Worm (Caenorhabditis elegans): ENCODE results near the gene pst-2.

pst-2 gene

ce11 chrIII:5721888-5722287, 41.7 kb downstream of the pst-2 start (continued):
- TF ChIP-seq ceh-40 (GFP tag; IDR thresholded peaks at IDR 0.05) (no peak), sea-2 (GFP tag; IDR thresholded peaks at IDR 0.05) (no peak), rcor-1 (GFP tag; IDR thresholded peaks at IDR 0.05) (no peak), nhr-120 (GFP tag; IDR thresholded peaks at IDR 0.05) (no peak), lin-40 (tag; optimal IDR thresholded peaks at IDR 0.05) (peak; percentile 61), attf-3 (GFP tag; conservative IDR thresholded peaks at IDR 0.05) (no peak; the same call in 1 of the 2 replicates), nhr-179 (tag; optimal IDR thresholded peaks at IDR 0.05) (no peak), nhr-27 (tag; optimal IDR thresholded peaks at IDR 0.05) (no peak), lin-35 (GFP tag; optimal IDR thresholded peaks at IDR 0.05) (peak in 1 of 3 experiments; percentile 75), dox-1 (GFP tag; IDR thresholded peaks at IDR 0.05) (peak; percentile 68), rec-8 (tag; optimal IDR thresholded peaks at IDR 0.05) (no peak), B0019.2 (GFP tag; conservative IDR thresholded peaks at IDR 0.05) (no peak), C06A6.2 (GFP tag; conservative IDR thresholded peaks at IDR 0.05) (no peak), snpc-1.3 (tag; optimal IDR thresholded peaks at IDR 0.05; ENCODE audit: insufficient read depth) (no peak), atf-7 (tag; optimal IDR thresholded peaks at IDR 0.05) (no peak), snpc-4 (GFP tag; optimal IDR thresholded peaks at IDR 0.05) (no peak), snpc-4 (tag; optimal IDR thresholded peaks at IDR 0.05) (peak in 3 of 4 experiments; percentile 40 to 42 (median 42)), lin-54 (GFP tag; optimal IDR thresholded peaks at IDR 0.05) (peak; percentile 77), pha-4 (tag; optimal IDR thresholded peaks at IDR 0.05) (no peak), akir-1 (GFP tag; optimal IDR thresholded peaks at IDR 0.05) (peak; percentile 69), Y53F4B.3 (GFP tag; IDR thresholded peaks at IDR 0.05) (no peak), unc-62 (GFP tag; optimal IDR thresholded peaks at IDR 0.05) (no peak), ceh-79 (tag; optimal IDR thresholded peaks at IDR 0.05) (no peak), hsf-1 (GFP tag; IDR thresholded peaks at IDR 0.05) (no peak), bed-2 (GFP tag; IDR thresholded peaks at IDR 0.05) (0 out of 2 replicates have a peak, but pooled peaks have one; percentile 50), K12H6.12 (tag; optimal IDR thresholded peaks at IDR 0.05) (no peak), ccch-3 (GFP tag; optimal IDR thresholded peaks at IDR 0.05) (peak; percentile 36), tbp1 (GFP tag; optimal IDR thresholded peaks at IDR 0.05) (peak; percentile 44)

- TF ChIP-seq Y67H2A.10 (GFP tag; conservative IDR thresholded peaks at IDR 0.05) = no peak
- no peak for TF ChIP-seq F55B11.4 (tag; optimal IDR thresholded peaks at IDR 0.05; ENCODE audit: borderline replicate concordance, insufficient read depth)
- no peak for TF ChIP-seq ztf-6 (GFP tag; IDR thresholded peaks at IDR 0.05)
- TF ChIP-seq dox-1 (GFP tag; IDR thresholded peaks at IDR 0.05) = no peak
- no peak for TF ChIP-seq lag-1 (GFP tag; IDR thresholded peaks at IDR 0.05)
- TF ChIP-seq tbx-9 (tag; optimal IDR thresholded peaks at IDR 0.05; ENCODE audit: borderline replicate concordance) = no peak
- no peak for TF ChIP-seq die-1 (tag; optimal IDR thresholded peaks at IDR 0.05)
- TF ChIP-seq atf-7 (tag; optimal IDR thresholded peaks at IDR 0.05) = no peak
- TF ChIP-seq xnd-1 (tag; optimal IDR thresholded peaks at IDR 0.05) = no peak
- TF ChIP-seq unc-62 (GFP tag; optimal IDR thresholded peaks at IDR 0.05) = no peak
Measured at ce11 chrIII:5722550-5722949, 42.3 kb downstream of the pst-2 start, which contains the start of gene wrm-1. Gene wrm-1, plus strand, starts transcription at chrIII:5722850.

ce11 chrIII:5727827-5728226, 47.6 kb downstream of the pst-2 start, which contains the start of gene egg-1:
Gene egg-1, plus strand, starts transcription at chrIII:5728180.
- no peak for TF ChIP-seq hlh-12 (tag; optimal IDR thresholded peaks at IDR 0.05)
- TF ChIP-seq tbx-9 (tag; optimal IDR thresholded peaks at IDR 0.05; ENCODE audit: borderline replicate concordance) = no peak
- peak; percentile 53 for TF ChIP-seq ceh-100 (GFP tag; IDR thresholded peaks at IDR 0.05)
- no peak for TF ChIP-seq sptf-2 (GFP tag; optimal IDR thresholded peaks at IDR 0.05)
- TF ChIP-seq lin-54 (GFP tag; optimal IDR thresholded peaks at IDR 0.05) = peak; percentile 95
- TF ChIP-seq zim-3 (tag; optimal IDR thresholded peaks at IDR 0.05) = no peak
- no peak for TF ChIP-seq nhr-80 (tag; optimal IDR thresholded peaks at IDR 0.05)
- TF ChIP-seq ztf-18 (tag; optimal IDR thresholded peaks at IDR 0.05) = peak; percentile 74
- TF ChIP-seq tbp1 (GFP tag; optimal IDR thresholded peaks at IDR 0.05) = peak; percentile 65
- TF ChIP-seq nfya-2 (GFP tag; IDR thresholded peaks at IDR 0.05) = no peak
- no peak for TF ChIP-seq unc-62 (GFP tag; optimal IDR thresholded peaks at IDR 0.05)
- peak; percentile 78 for TF ChIP-seq B0019.2 (GFP tag; conservative IDR thresholded peaks at IDR 0.05)
- no peak for TF ChIP-seq ceh-40 (GFP tag; IDR thresholded peaks at IDR 0.05)
- TF ChIP-seq attf-5 (GFP tag; optimal IDR thresholded peaks at IDR 0.05) = no peak
- TF ChIP-seq dpff-1 (tag; optimal IDR thresholded peaks at IDR 0.05) = no peak
- no peak for TF ChIP-seq egl-44 (GFP tag; IDR thresholded peaks at IDR 0.05)
- peak; percentile 93 for TF ChIP-seq snpc-1.3 (tag; optimal IDR thresholded peaks at IDR 0.05; ENCODE audit: insufficient read depth)
- no peak for TF ChIP-seq ZK185.1 (tag; optimal IDR thresholded peaks at IDR 0.05; ENCODE audit: poor library complexity, severe bottlenecking)
